Fruit fly (Drosophila melanogaster) whole organism, wandering third instar larva: ENCODE results near the gene CG9706.
A peak's percentile ranks its signal among the peaks of the same experiment; 100 is the strongest.

ENCODE experiments used
- Abd-B ChIP-seq: fragments of >200 bp; optimal IDR thresholded peaks from 2 replicates; lab custom pipeline; 2017; ENCODE audit warnings: missing biosample characterization, missing genetic modification characterization
- CG32264 ChIP-seq: fragments of 200-800 bp; sonication (Bioruptor generic); optimal IDR thresholded peaks from 2 replicates; lab custom pipeline; 2016; ENCODE audit warnings: missing biosample characterization, missing genetic modification characterization
- CG9705 ChIP-seq: fragments of 200-800 bp; sonication (Bioruptor generic); optimal IDR thresholded peaks from 2 replicates; lab custom pipeline; 2018; ENCODE audit warnings: missing biosample characterization, mild to moderate bottlenecking, missing genetic modification characterization
- CrebA ChIP-seq: fragments of 200-800 bp; sonication (Bioruptor generic); optimal IDR thresholded peaks from 2 replicates; lab custom pipeline; 2016; ENCODE audit warnings: missing biosample characterization, mild to moderate bottlenecking, missing genetic modification characterization, borderline replicate concordance
- Dfd ChIP-seq: fragments of >200 bp; optimal IDR thresholded peaks from 2 replicates; lab custom pipeline; 2017; ENCODE audit warnings: missing biosample characterization, missing genetic modification characterization
- Dif ChIP-seq: fragments of 200-275, 200-300 bp; sonication (Bioruptor generic); optimal IDR thresholded peaks from 2 replicates; lab custom pipeline; 2018; ENCODE audit warnings: missing biosample characterization, missing genetic modification characterization; ENCODE audit not compliant: partially characterized antibody
- HLH106 ChIP-seq: fragments of 200-800 bp; optimal IDR thresholded peaks from 3 replicates; lab custom pipeline; 2019; ENCODE audit warnings: missing biosample characterization, mild to moderate bottlenecking, missing genetic modification characterization, moderate library complexity
- Hnf4 ChIP-seq: fragments of 200-800 bp; sonication (Bioruptor generic); optimal IDR thresholded peaks from 2 replicates; lab custom pipeline; 2016; ENCODE audit warnings: missing biosample characterization, mild to moderate bottlenecking, missing genetic modification characterization
- Hr78 ChIP-seq: fragments of >200 bp; optimal IDR thresholded peaks from 2 replicates; lab custom pipeline; 2017; ENCODE audit warnings: missing biosample characterization, missing genetic modification characterization
- Hr83 ChIP-seq: fragments of 200-300 bp; sonication (Bioruptor generic); optimal IDR thresholded peaks from 2 replicates; lab custom pipeline; 2016; ENCODE audit warnings: missing biosample characterization, mild to moderate bottlenecking, missing genetic modification characterization, moderate library complexity; ENCODE audit not compliant: poor library complexity, severe bottlenecking
- Jra ChIP-seq: sonication (Bioruptor generic); optimal IDR thresholded peaks from 2 replicates; lab custom pipeline; 2016; ENCODE audit warnings: missing biosample characterization, missing genetic modification characterization
- Myc ChIP-seq: fragments of >200 bp; optimal IDR thresholded peaks from 2 replicates; lab custom pipeline; 2017
- N ChIP-seq: fragments of >200 bp; optimal IDR thresholded peaks from 2 replicates; lab custom pipeline; 2018; ENCODE audit warnings: missing biosample characterization, missing external identifiers, missing genetic modification characterization
- Rel ChIP-seq, 2 experiments: fragments of 200-800 bp; sonication (Bioruptor generic) in 1 of 2; optimal IDR thresholded peaks; 2 replicates in 1 of 2; 3 replicates in 1 of 2; lab custom pipeline; 2016 to 2019; ENCODE audit warnings: mild to moderate bottlenecking in 2 of 2, missing biosample characterization in 2 of 2, missing genetic modification characterization in 2 of 2, moderate library complexity in 1 of 2
- Sp1 ChIP-seq: fragments of 200-800 bp; sonication (Bioruptor generic); optimal IDR thresholded peaks from 3 replicates; lab custom pipeline; 2019; ENCODE audit warnings: missing biosample characterization, mild to moderate bottlenecking, missing genetic modification characterization, moderate library complexity
- Vsx2 ChIP-seq: fragments of 200-300, 225-300 bp; sonication (Bioruptor generic); optimal IDR thresholded peaks from 2 replicates; lab custom pipeline; 2018; ENCODE audit warnings: missing biosample characterization, missing genetic modification characterization; ENCODE audit not compliant: partially characterized antibody
- br ChIP-seq: fragments of 200-800 bp; sonication (Bioruptor generic); optimal IDR thresholded peaks from 2 replicates; lab custom pipeline; 2016; ENCODE audit warnings: missing biosample characterization, missing genetic modification characterization
- dl ChIP-seq, 2 experiments: fragments of 175-275, 200-275 bp in 1 of 2; fragments of 200-275 bp in 1 of 2; sonication (Bioruptor generic); optimal IDR thresholded peaks; lab custom pipeline; 2018; ENCODE audit warnings: mild to moderate bottlenecking in 2 of 2, missing biosample characterization in 2 of 2, missing genetic modification characterization in 2 of 2, moderate library complexity in 2 of 2; ENCODE audit not compliant: partially characterized antibody in 2 of 2, insufficient read depth in 1 of 2
- dmrt93B ChIP-seq: fragments of 200-800 bp; sonication (Bioruptor generic); optimal IDR thresholded peaks from 2 replicates; lab custom pipeline; 2018; ENCODE audit warnings: missing biosample characterization, mild to moderate bottlenecking, missing genetic modification characterization
- dsf ChIP-seq: sonication (Bioruptor generic); optimal IDR thresholded peaks from 2 replicates; lab custom pipeline; 2016; ENCODE audit warnings: missing biosample characterization, missing genetic modification characterization, borderline replicate concordance
- ey ChIP-seq: fragments of 200-800 bp; sonication (Bioruptor generic); optimal IDR thresholded peaks from 2 replicates; lab custom pipeline; 2016; ENCODE audit warnings: missing biosample characterization, missing genetic modification characterization
- foxo ChIP-seq, 2 experiments: fragments of 200-800 bp; sonication (Bioruptor generic); optimal IDR thresholded peaks; 2 replicates in 1 of 2; 3 replicates in 1 of 2; lab custom pipeline; 2016 to 2017; ENCODE audit warnings: missing biosample characterization in 2 of 2, missing genetic modification characterization in 2 of 2
- fru ChIP-seq: fragments of 200-800 bp; sonication (Bioruptor generic); optimal IDR thresholded peaks from 3 replicates; lab custom pipeline; 2016; ENCODE audit warnings: missing biosample characterization, mild to moderate bottlenecking, missing genetic modification characterization
- h ChIP-seq: fragments of 200-800 bp; sonication (Bioruptor generic); optimal IDR thresholded peaks from 3 replicates; lab custom pipeline; 2016; ENCODE audit warnings: missing biosample characterization, mild to moderate bottlenecking, missing genetic modification characterization
- jim ChIP-seq: fragments of 175-275, 200-325 bp; sonication (Bioruptor generic); optimal IDR thresholded peaks from 2 replicates; lab custom pipeline; 2016; ENCODE audit warnings: missing biosample characterization, mild to moderate bottlenecking, missing genetic modification characterization
- lola ChIP-seq: fragments of >200 bp; optimal IDR thresholded peaks from 2 replicates; lab custom pipeline; 2017; ENCODE audit warnings: missing biosample characterization, missing genetic modification characterization
- pan ChIP-seq: fragments of >200 bp; optimal IDR thresholded peaks from 2 replicates; lab custom pipeline; 2017
- psq ChIP-seq: fragments of 200-800 bp; sonication (Bioruptor generic); optimal IDR thresholded peaks from 3 replicates; lab custom pipeline; 2017; ENCODE audit warnings: missing biosample characterization, mild to moderate bottlenecking, missing genetic modification characterization, moderate library complexity
- rgr ChIP-seq: fragments of 200-800 bp; sonication (Bioruptor generic); optimal IDR thresholded peaks from 3 replicates; lab custom pipeline; 2016; ENCODE audit warnings: missing biosample characterization, mild to moderate bottlenecking, missing genetic modification characterization
- sage ChIP-seq: fragments of 200-800 bp; sonication (Bioruptor generic); optimal IDR thresholded peaks from 2 replicates; lab custom pipeline; 2016; ENCODE audit warnings: missing biosample characterization, mild to moderate bottlenecking, missing genetic modification characterization
- sv ChIP-seq: fragments of 200-800 bp; sonication (Bioruptor generic); optimal IDR thresholded peaks from 3 replicates; lab custom pipeline; 2016; ENCODE audit warnings: missing biosample characterization, missing genetic modification characterization
- tai ChIP-seq: sonication (Bioruptor generic); optimal IDR thresholded peaks from 2 replicates; lab custom pipeline; 2016; ENCODE audit warnings: missing biosample characterization, missing genetic modification characterization
- usp ChIP-seq: fragments of >200 bp; optimal IDR thresholded peaks from 2 replicates; lab custom pipeline; 2017; ENCODE audit warnings: missing biosample characterization, missing genetic modification characterization
- woc ChIP-seq: sonication (Bioruptor generic); optimal IDR thresholded peaks from 2 replicates; lab custom pipeline; 2016; ENCODE audit warnings: missing biosample characterization, mild to moderate bottlenecking, missing genetic modification characterization

Gene CG9706

dm6 chr3L:16807558-16807957 is 24.7 kb downstream of the CG9706 start, which contains the start of gene CG9674:
TSS of gene CG9674 (minus strand) at chr3L:16807731.
- no peak for TF ChIP-seq foxo (GFP tag; optimal IDR thresholded peaks at IDR 0.05; lab: Kevin White, UChicago)
- no peak for TF ChIP-seq dsf (GFP tag; lab: Kevin White, UChicago)
- no peak for TF ChIP-seq jim (GFP tag; lab: Kevin White, UChicago)
- TF ChIP-seq sage = no peak
- TF ChIP-seq br (GFP tag; lab: Kevin White, UChicago) = no peak
- TF ChIP-seq Myc = no peak
- TF ChIP-seq Hr78 (GFP tag; lab: Kevin White, UChicago) = no peak
- no peak for TF ChIP-seq sv (GFP tag; lab: Kevin White, UChicago)
- TF ChIP-seq rgr (GFP tag; lab: Kevin White, UChicago) = no peak
- TF ChIP-seq woc = no peak
- no peak for TF ChIP-seq Dfd (GFP tag; lab: Kevin White, UChicago)

- TF ChIP-seq Vsx2 (GFP tag; lab: Kevin White, UChicago) (peak; percentile 73), Dif (peak; percentile 95), h (GFP tag; lab: Kevin White, UChicago) (peak; percentile 16), dl (GFP tag; optimal IDR thresholded peaks at IDR 0.05; lab: Kevin White, UChicago; ENCODE audit: insufficient read depth in 1 of 2, partially characterized antibody in 2 of 2) (peak in 1 of 2 experiments; percentile 69), HLH106 (tag; lab: Kevin White, UChicago) (peak; percentile 0), Myc (peak; percentile 38), Abd-B (GFP tag; lab: Kevin White, UChicago) (no peak), Rel (GFP tag; optimal IDR thresholded peaks at IDR 0.05; lab: Kevin White, UChicago) (no peak), Rel (tag; optimal IDR thresholded peaks at IDR 0.05; lab: Kevin White, UChicago) (peak; percentile 36), Hr83 (GFP tag; lab: Kevin White, UChicago) (peak; percentile 3), sage (no peak), Hnf4 (GFP tag; lab: Kevin White, UChicago) (peak; percentile 1), CrebA (no peak)
These were observed 25.3 kb downstream of the CG9706 start for dm6 chr3L:16808139-16808538.

dm6 chr3L:16810512-16810911 is 27.7 kb downstream of the CG9706 start:
- no peak for TF ChIP-seq sv (GFP tag; lab: Kevin White, UChicago)
- no peak for TF ChIP-seq psq (GFP tag; lab: Kevin White, UChicago)
- no peak for TF ChIP-seq ey
- TF ChIP-seq tai (GFP tag; lab: Kevin White, UChicago) = no peak
- TF ChIP-seq usp (GFP tag; lab: Kevin White, UChicago) = no peak
- TF ChIP-seq Dfd (GFP tag; lab: Kevin White, UChicago) = no peak
- TF ChIP-seq CG9705 (GFP tag; lab: Kevin White, UChicago) = no peak
- no peak for TF ChIP-seq HLH106 (tag; lab: Kevin White, UChicago)
- no peak for TF ChIP-seq Hr78 (GFP tag; lab: Kevin White, UChicago)
- TF ChIP-seq Myc = no peak
- TF ChIP-seq lola (GFP tag; lab: Kevin White, UChicago) = no peak
- TF ChIP-seq sage = no peak
- TF ChIP-seq Dif = no peak
- TF ChIP-seq foxo (GFP tag; optimal IDR thresholded peaks at IDR 0.05; lab: Kevin White, UChicago) = no peak
- no peak for TF ChIP-seq dmrt93B (GFP tag; lab: Kevin White, UChicago)

dm6 chr3L:16811908-16812307 is 29.1 kb downstream of the CG9706 start:
- TF ChIP-seq fru (GFP tag; lab: Kevin White, UChicago) (no peak), Sp1 (no peak), sage (no peak), Abd-B (GFP tag; lab: Kevin White, UChicago) (no peak), lola (GFP tag; lab: Kevin White, UChicago) (no peak), Dif (no peak), Hr78 (GFP tag; lab: Kevin White, UChicago) (no peak), jim (GFP tag; lab: Kevin White, UChicago) (no peak), pan (no peak), Rel (GFP tag; optimal IDR thresholded peaks at IDR 0.05; lab: Kevin White, UChicago) (no peak), Rel (tag; optimal IDR thresholded peaks at IDR 0.05; lab: Kevin White, UChicago) (no peak), psq (GFP tag; lab: Kevin White, UChicago) (no peak), br (GFP tag; lab: Kevin White, UChicago) (no peak), Jra (GFP tag; lab: Kevin White, UChicago) (no peak), N (no peak), Vsx2 (GFP tag; lab: Kevin White, UChicago) (peak; percentile 45), h (GFP tag; lab: Kevin White, UChicago) (no peak), Hr83 (GFP tag; lab: Kevin White, UChicago) (no peak), foxo (GFP tag; optimal IDR thresholded peaks at IDR 0.05; lab: Kevin White, UChicago) (peak in 1 of 2 experiments; percentile 42), usp (GFP tag; lab: Kevin White, UChicago) (no peak), CG32264 (GFP tag; lab: Kevin White, UChicago) (no peak), dsf (GFP tag; lab: Kevin White, UChicago) (no peak), CG9705 (GFP tag; lab: Kevin White, UChicago) (no peak), woc (peak; percentile 50), ey (peak; percentile 35)
